Worm (Caenorhabditis elegans): Measurements from ENCODE around the gene dct-18.

ce11 chrII:12896666-12897065 lies 35.0 kb upstream of the dct-18 start:
- TF ChIP-seq dao-5 (tag; optimal IDR thresholded peaks at IDR 0.05) (no peak), him-1 (tag; optimal IDR thresholded peaks at IDR 0.05) (no peak), W03F9.2 (tag; optimal IDR thresholded peaks at IDR 0.05) (no peak)

All from whole organism, L4/young adult.